Fruit fly (Drosophila melanogaster): ENCODE results near the gene CG4042.

Gene CG4042

DNA sequence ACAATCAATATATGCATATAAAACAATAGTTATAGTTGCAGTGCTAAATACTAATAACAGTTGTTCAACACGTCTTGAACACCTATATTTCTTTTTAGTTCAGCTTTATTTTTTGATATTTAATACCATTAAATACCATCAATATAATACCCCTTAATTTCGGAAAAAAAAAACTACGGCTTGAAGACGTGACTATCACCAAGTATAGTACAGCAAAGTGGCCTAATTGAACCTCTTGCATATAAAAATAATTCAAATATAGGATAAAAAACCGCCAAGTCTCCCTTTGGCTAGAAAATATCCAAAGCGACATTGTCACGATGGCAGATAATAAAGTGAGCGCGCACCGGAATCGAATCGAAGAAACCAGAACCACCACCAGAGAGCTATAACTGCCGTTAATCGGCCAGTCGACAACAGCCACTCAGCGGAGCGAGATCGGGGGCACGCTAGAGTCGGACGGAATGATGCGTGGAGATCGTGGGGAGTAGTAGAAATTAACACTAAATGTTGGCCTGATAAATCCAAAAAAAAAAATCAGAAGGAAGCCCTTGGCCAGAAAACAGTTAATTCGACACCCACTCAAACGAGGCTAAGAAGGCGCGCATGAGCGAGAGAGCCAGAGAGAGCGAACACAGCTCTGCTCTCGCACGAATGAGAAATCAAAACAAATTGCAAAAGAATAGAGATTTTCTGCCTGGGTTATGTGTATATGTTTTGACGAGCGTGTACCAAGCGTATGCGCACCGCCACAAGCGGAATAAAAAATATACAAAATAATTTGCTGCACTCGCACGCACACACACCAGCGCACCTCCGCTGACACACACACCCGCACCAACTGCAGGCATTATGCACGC lies 13.7 kb upstream of the CG4042 start:
- TF ChIP-seq CG17801 (GFP tag; optimal IDR thresholded peaks at IDR 0.05; ENCODE audit: partially characterized antibody): no peak

DNA sequence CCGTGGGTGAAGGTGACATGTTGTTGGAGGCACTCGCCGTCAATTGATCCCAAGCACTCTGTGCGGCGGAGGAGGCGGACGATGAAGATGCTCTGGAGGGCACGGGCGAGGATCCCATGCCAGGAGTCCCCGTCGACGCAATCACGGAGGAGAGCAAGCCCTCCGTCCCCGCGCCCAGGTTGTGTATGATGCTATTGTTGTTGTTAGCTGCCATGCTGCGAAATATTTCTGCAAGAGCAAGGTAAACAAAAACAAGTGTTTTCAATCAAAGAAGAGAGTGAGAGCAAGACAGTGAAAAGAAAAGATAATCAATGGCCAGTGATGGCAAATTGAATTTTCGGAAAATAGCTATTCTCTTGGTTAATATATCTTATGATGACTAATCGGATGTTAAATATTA lies 13.1 kb upstream of the CG4042 start:
- no peak for TF ChIP-seq CG17801 (GFP tag; optimal IDR thresholded peaks at IDR 0.05; ENCODE audit: partially characterized antibody)

DNA sequence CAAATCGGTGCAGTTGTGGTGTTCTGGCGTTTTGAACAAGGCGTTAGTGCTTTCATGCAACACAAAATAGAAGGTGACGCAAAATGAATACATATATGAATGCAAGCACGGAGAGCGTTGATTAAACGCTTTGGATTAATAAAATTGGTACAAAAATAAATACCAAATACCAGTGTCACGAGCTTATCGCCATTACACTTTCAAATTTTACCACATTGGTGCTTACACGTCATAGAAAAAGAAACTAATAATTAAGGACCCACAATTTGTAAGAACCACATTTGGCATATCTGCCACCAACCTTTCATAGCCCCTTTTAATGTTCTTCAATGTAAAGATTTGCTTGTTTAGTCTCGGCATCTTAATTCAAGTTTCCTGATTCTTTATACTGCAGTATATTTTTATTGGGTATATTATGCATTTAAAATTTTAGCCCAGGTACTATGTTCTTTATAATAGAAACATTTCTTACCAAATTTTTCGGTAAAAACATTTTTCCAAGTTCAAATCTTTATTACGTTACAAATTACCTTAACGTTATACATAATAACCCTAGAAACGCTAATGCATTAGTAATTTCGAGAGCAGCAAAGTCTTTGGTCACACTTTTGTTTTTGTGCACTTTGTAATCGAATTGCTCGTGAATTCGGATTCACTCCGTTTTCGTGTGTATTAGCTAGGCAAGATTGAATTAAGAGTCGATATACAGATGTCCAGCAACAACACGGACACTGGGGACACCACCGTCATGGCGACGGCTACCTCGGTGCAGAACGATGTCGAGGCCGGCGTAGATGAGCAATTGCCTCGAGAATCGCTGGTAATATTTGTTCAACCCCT lies 7.1 kb upstream of the CG4042 start, which contains the start of the genes Pex16 and Pex14:
TSS of gene Pex16 (minus strand) at position 41 of the 840 bp plus-strand sequence.
TSS of gene Pex14 (plus strand) at position 576 of the 840 bp plus-strand sequence.
- peak; percentile 41 for TF ChIP-seq CG17801 (GFP tag; optimal IDR thresholded peaks at IDR 0.05; ENCODE audit: partially characterized antibody)

DNA sequence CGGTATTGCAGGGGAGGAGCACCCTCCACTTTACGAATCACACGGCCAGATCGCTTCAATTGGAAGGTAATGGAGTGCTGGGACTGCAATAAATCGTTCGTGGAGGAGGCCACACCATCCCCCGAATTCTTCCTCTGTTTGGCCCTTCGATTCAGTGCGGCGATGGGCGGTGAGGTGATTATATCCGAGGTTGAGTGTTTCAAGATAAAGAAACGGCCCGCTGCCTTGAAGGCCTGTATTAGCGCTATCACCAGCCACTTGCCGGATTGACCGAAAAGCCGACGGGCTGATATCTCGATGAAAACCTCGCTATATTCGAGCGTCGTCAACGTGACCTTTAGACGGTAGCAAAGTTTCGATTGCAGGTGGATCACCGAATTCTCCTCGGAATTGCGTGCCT lies 6.2 kb upstream of the CG4042 start:
- no peak for TF ChIP-seq CG17801 (GFP tag; optimal IDR thresholded peaks at IDR 0.05; ENCODE audit: partially characterized antibody)

DNA sequence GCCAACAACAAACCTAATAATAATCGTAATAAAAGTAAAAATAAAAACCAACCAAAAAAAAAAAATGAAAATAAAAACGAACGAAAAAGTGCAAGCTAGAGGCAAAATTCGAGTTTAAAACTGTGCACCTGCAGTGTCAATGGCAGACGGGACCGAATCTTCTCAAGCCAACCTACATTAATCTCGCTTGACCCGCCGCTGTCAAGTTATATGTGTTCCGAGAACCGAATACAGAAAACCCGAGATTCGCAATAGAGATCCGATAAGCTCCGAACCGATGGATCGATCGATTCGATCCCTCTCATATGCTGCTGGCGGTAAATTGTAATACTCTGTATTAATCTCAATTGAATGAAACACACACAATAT lies 1.3 kb upstream of the CG4042 start:
- no peak for TF ChIP-seq CG17801 (GFP tag; optimal IDR thresholded peaks at IDR 0.05; ENCODE audit: partially characterized antibody)

DNA sequence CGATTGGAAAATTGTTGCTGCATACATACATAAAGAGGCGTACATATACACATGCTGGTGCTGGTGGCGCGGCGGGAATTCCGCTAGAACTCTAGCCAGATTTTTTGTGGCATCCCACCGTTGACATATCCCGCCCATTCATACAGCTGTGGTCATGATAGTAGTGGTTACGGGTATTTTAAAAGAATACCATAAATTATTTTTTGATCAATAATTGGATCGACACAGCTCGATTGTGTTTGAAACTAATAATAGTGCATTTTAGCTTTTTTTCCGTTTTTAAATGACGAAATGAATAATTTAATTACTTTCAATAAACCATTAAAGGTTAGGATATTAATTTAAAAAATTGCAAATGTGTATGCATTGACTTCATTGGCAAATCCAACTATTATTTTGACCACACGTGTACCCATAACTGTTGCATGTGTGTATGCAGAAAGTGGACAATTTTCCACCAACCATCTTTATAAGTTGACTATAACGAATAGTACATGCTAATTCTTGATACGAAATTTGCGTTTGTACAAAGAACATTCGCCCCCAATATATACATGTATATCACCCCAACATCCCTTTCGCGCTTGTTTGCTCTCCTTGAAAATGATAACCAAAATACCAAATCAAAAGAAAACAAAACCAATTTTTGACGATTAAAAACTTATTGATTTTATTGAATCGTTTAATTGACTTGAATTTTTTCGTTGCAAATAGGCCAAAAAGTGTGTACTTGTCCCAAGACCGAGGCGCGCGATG lies 762 bp upstream of the CG4042 start:
- TF ChIP-seq CG17801 (GFP tag; optimal IDR thresholded peaks at IDR 0.05; ENCODE audit: partially characterized antibody): peak; percentile 71

DNA sequence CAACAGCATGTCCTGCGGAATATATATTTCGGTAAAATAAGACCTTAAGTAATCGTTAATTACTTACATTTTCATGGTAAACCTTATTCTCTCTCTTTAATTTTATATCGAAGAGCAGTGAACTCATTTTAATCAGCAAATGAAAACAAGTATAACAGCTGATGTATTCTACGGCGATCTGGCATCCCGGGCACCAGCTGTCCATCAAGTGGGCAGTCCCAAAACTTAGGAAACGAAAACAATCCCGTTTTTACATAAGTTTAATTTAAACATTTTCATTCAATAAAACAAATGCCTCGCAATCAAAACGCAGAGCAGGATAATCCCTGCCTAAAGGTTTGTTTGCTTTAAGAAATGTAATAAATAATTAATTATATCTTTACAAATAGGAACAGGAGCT lies 2.0 kb downstream of the CG4042 start, which contains the start of the genes CG4074 and CG4186:
TSS of gene CG4074 (minus strand) at position 151 of the 400 bp plus-strand sequence.
TSS of gene CG4186 (plus strand) at position 237 of the 400 bp plus-strand sequence.
- no peak for TF ChIP-seq CG17801 (GFP tag; optimal IDR thresholded peaks at IDR 0.05; ENCODE audit: partially characterized antibody)

DNA sequence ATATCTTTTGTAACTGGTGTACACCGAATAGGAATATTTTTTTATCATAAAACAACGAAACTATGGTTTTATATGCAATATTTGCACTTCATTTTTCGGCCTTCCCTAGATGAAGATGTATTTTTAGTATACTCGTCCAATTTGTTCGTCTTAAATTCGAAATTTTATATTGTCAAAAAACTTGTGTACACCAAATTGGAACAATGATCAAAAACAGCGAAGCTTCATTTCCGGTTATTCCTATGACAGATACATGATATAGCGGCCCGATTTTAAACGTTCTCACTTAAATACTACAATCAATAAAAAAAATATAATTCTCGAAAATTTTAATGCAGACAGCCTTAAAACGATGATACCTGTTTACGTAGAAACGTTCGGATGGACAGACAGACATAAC lies 4.1 kb downstream of the CG4042 start:
- no peak for TF ChIP-seq CG17801 (GFP tag; optimal IDR thresholded peaks at IDR 0.05; ENCODE audit: partially characterized antibody)

DNA sequence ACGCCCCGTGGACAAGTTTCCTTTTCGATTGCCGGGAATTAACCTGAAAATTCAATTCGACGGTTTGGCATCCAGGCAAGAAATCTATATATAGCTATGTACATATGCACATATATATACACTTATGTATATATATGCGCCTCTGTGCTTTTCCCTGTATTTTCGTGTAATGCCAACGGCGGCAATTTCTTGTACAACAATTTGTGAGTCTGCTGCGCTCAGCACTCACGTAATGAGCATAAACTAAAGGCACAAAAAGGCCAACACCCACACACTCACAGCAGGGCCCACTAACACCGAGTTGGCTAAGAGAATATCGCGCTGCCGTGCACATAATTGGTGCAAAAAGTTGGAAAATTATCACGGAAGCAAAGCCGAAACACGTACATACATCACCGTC lies 9.8 kb downstream of the CG4042 start:
- no peak for TF ChIP-seq CG17801 (GFP tag; optimal IDR thresholded peaks at IDR 0.05; ENCODE audit: partially characterized antibody)

DNA sequence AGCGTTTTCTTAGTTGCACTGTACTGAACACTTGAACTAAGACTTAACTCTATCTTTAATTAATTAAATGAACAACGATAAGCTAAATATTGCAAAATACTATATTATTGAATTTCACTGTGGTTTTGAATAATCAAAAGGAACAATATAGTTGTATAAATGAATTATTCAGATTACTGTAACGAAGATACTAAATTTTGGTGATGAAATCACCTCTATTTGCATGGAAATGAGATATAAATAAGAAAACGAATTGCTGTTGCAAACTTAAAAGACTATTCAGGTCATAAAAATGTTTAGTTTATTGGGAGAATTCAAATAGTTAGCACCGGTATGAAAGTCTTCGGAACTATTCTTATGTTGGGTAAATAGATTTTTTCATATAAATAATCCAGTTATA lies 12.7 kb downstream of the CG4042 start, which contains the start of gene CG43251:
TSS of gene CG43251 (plus strand) at position 301 of the 400 bp plus-strand sequence.
- TF ChIP-seq CG17801 (GFP tag; optimal IDR thresholded peaks at IDR 0.05; ENCODE audit: partially characterized antibody): no peak

DNA sequence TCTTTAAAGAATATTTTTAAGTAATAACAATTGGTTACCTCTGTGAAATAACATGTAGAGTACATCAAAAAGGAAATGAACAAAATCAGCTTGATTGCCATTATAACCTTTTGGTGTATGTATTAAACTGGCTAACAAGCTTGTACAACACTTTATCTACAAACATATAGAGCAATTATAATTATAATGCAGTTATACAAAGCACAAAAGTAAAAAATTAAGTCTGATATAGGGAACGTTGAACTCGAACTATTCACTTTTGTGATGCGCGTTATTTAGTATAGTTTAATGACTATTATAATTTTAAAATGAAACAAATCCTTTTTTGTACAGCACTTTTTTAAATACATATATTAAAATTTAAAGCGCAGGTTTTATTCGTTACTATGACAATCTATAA lies 15.7 kb downstream of the CG4042 start, which contains the start of gene CG33912:
TSS of gene CG33912 (minus strand) at position 101 of the 400 bp plus-strand sequence.
- TF ChIP-seq CG17801 (GFP tag; optimal IDR thresholded peaks at IDR 0.05; ENCODE audit: partially characterized antibody): no peak

DNA sequence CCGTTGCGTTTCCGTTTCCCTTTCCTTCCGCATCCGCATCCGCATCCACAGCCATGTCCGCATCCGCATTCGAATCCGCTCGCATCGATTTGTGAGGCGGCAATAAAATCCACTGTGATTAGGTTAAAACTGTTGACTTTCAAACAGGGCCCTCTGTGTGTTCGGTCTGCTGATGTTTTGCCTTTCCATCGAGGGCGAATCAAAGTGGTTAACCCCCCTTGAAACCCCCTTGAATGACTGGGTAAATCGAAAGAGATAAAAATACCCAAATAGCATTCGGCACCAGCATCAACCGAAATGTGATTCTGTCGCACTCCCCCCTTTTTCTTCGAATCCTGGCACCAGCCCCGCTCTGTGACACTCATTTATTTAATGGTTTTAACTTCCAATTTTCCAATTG lies 18.3 kb downstream of the CG4042 start:
- no peak for TF ChIP-seq CG17801 (GFP tag; optimal IDR thresholded peaks at IDR 0.05; ENCODE audit: partially characterized antibody)

DNA sequence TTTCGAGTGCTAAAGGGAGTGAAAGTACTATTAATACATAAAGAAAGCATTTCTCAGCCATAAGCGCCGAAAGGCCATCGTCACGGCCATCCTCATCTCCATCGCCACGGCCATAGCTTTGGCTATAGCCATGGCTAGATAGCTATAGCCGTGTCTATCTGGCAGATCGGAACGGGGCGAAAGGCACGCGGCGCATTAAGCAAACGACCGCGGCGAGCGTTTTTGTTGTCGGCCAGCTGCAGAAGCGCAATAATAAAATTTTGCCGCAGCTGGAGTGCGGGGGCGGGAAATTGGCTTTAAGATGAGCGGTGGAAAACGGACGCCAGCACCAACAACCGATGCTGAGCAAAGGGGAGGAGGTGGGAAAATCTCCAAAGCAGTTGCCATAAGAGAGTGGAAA lies 20.9 kb downstream of the CG4042 start:
- no peak for TF ChIP-seq CG17801 (GFP tag; optimal IDR thresholded peaks at IDR 0.05; ENCODE audit: partially characterized antibody)

DNA sequence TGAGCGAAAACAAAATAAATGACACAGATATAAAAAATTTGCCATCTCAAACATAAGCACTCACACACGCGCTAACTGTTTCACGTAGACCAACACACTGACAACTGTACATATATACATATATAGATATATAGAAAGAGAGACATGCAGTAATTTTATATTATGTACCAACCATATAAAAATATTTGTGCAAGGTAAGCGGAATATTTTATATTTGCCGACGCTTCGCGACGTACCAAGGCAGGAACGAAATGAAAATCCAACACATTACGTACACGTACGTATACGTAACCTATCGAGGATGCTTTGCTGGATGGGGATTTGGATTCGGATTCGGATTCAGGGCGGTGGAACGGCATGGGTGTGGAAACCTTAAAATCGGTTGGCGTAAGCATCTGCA lies 22.7 kb downstream of the CG4042 start:
- TF ChIP-seq CG17801 (GFP tag; optimal IDR thresholded peaks at IDR 0.05; ENCODE audit: partially characterized antibody): no peak

All from ovary, adult (tissue).